Fruit fly (Drosophila melanogaster) whole organism, larva: Measurements from ENCODE around the gene Rtnl1.

Experiments
- noc ChIP-seq: fragments of 200-800 bp; sonication (Bioruptor generic); optimal IDR thresholded peaks from 3 replicates; lab custom pipeline; 2019; ENCODE audit warnings: missing biosample characterization, mild to moderate bottlenecking, missing genetic modification characterization, moderate library complexity

The Rtnl1 gene

DNA sequence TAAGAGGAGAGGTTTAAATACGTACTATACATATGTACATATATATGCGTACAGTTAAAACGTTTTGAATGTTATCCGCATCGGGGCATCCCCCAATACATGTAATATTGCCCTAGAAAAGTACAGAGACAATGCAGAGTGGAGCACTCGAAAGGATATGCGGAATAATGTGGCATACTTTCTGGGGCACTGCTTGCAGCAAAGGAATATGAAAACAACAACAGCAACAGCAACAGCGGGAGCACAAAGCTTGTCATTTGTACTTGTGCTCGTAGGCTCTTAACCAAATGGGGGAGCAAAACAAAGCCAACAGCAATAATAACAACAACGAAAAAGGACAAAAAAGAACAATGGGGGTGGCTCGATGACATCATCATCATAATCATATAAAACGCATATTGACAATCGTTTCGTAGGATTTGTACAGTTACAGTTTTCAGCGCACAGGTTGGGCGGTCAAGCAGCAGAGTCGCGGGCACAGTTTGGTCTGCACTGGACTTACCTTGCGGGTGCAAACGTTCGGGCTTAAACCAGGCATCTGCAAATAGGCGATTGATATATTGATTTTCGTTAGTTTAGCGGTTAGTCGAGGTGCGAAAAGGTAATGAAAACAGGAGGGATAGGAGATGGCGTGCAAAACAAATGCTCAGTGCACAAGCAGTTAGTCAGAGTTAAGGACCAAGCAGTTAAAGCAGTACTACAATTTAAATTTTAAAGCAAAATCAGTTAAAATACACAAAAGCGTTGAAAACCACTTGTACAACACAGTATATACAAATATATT is 5.7 kb downstream of the Rtnl1 start:
- no peak for TF ChIP-seq noc (tag; lab: Kevin White, UChicago)

dm6 chr2L:5002711-5003402 is 6.7 kb downstream of the Rtnl1 start:
- TF ChIP-seq noc (tag; lab: Kevin White, UChicago) = no peak

DNA sequence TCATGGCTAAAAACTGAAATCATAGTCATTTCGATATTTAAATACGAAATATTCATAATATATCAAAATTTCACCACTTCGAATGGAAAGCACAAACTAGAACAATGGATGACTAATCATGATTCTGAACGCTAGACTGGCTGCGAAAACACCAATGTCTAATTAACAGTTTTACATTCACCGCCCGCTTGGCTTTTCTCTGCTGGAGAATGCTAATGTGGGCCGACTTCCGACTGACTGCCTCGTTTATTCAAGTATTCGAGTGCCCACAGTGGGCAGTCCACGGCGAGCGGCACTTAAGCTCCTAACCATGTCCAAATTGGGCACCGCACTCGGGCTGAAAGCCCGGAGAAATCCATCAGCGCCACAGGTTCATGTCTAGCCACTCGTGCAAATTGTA is 7.5 kb downstream of the Rtnl1 start:
- no peak for TF ChIP-seq noc (tag; lab: Kevin White, UChicago)

DNA sequence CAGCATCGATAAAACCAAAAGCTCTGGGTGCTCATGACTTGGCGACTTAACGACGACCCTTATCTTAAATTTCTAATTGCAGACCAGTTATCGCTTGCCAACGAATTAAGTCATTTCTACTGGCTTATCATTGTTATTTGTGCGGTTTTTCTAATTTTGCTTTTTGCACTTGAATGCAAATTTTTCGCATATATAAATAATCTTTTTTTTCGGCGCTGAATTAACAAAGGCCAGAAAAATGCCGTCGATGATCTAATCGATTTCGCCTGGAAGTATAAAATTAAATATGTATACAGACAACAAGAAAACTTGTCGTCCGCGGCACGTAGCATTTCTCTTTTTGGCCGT is 8.0 kb downstream of the Rtnl1 start:
- no peak for TF ChIP-seq noc (tag; lab: Kevin White, UChicago)

DNA sequence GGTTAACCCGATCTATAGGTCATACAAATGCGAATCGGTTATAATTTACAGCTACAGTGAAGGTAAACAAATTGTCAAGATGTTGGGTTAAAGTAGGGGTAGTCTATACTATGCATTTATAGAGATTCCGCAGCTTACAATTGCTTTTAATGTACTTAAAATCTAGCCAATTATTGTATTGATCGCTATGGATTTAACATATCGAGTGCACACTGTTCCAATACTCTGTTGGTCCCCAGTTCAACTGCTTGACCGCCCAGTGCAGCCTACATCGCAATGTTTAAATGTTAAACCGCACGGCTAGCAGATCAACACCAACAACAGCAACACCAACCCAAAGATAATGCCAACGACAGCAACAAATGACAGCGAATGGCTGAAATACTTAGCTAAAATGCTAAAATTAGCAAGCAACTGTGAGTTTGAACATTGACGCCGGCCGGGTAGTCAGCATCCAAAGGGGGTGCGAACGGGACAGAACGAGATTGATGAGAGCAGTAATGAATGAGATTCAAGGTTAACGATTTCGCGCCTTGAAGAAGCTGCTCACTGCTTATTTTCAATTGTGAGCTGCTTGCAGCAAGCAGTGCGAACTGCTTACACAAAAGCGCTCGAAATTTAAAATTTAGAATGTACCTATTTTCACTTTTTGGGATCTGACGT is 8.5 kb downstream of the Rtnl1 start:
- no peak for TF ChIP-seq noc (tag; lab: Kevin White, UChicago)

dm6 chr2L:5000287-5000871 is 9.1 kb downstream of the Rtnl1 start:
- peak; percentile 87 for TF ChIP-seq noc (tag; lab: Kevin White, UChicago)

DNA sequence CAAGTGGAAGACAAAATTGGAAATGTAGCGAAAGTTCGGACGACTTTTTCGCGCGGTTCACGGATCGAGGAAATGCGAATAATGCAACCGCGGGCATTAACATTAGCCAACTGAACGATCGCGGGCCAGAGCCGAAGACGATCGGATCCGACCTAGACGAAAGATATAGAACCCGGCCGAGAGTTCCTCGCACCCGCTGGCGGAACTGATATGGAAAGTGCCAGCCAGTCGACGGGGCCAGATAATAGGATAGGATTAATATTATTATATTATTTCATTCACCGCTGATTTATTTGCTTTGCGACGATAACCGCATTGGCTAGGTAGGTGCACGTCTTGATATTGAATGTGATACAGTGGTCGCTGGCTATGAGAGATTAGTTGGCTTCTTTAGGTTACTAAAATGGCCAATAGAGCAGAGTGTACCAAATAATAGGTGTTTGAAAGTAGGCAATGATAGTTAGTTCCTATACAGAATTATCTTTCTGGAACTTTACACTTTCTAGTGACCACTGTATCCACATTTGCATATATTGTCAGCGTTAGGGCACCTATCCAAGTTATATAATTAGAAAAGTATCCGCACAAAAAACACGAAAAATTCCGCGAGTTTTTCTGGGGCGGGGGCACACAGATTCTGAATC is 10.0 kb downstream of the Rtnl1 start:
- TF ChIP-seq noc (tag; lab: Kevin White, UChicago) = peak; percentile 75

- TF ChIP-seq noc (tag; lab: Kevin White, UChicago) = no peak
Measured at dm6 chr2L:4998571-4999191, 10.8 kb downstream of the Rtnl1 start.

dm6 chr2L:4998260-4998560 is 11.3 kb downstream of the Rtnl1 start:
- TF ChIP-seq noc (tag; lab: Kevin White, UChicago) = no peak

- TF ChIP-seq noc (tag; lab: Kevin White, UChicago) = peak; percentile 96
Measured at dm6 chr2L:4997401-4998259, 11.9 kb downstream of the Rtnl1 start.

- TF ChIP-seq noc (tag; lab: Kevin White, UChicago) = no peak
Measured at dm6 chr2L:4996283-4996922, 13.1 kb downstream of the Rtnl1 start.

- TF ChIP-seq noc (tag; lab: Kevin White, UChicago) = no peak
Measured at dm6 chr2L:4995837-4996136, 13.7 kb downstream of the Rtnl1 start.

DNA sequence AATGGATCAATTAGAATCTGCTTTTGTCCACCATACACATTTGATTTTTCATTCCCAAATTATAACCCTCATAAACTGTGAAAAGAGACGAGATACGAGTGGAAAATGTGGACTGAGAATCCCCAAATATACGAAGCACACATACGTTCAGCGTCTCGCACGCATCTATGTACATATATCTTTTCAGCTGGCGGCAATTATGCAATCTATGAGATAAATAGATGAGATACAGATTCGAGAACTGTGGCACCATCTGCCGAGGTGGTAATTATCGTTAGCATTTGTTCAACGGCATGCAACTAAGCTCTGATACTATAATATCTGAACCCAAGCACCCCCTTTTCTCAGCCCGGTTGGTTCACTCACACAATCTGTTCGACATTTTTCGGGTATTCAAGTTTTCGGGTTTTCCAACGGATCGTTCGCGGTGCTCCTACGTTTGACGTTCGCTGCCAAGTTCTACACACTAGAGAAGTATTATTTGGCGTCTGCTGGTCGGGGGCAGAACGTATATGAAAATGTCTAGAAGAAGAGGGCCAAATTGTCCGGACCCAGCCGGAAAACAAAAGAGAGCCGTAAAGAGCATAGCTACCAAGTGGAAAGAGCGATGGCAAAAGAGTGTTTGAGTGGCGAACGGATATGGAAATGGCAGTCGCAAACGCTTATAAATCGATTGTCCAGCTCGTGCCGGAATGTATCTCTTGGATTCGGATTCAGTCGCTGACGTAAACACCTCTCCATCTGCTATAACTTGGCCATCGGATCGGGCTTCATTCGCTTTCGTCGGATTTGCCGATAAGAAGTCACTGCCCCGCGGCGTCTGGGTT is 14.3 kb downstream of the Rtnl1 start:
- no peak for TF ChIP-seq noc (tag; lab: Kevin White, UChicago)
